Worm (Caenorhabditis elegans) whole organism, late embryonic: ENCODE results near the gene T04G9.4.

Experiments
- ceh-24 ChIP-seq: sonication (generic microtip); optimal IDR thresholded peaks from 2 replicates; lab custom pipeline; 2016; ENCODE audit warnings: mild to moderate bottlenecking, missing genetic modification characterization, missing compliant biosample characterization
- ceh-9 ChIP-seq: sonication (generic microtip); optimal IDR thresholded peaks from 2 replicates; lab custom pipeline; 2016; ENCODE audit warnings: mild to moderate bottlenecking, missing genetic modification characterization, inconsistent platforms, missing compliant biosample characterization
- che-1 ChIP-seq: sonication (generic microtip); optimal IDR thresholded peaks from 2 replicates; lab custom pipeline; 2016; ENCODE audit warnings: mild to moderate bottlenecking, missing genetic modification characterization, missing compliant biosample characterization
- fkh-10 ChIP-seq: fragments of 150-350 bp; optimal IDR thresholded peaks from 2 replicates; lab custom pipeline; 2014; ENCODE audit warnings: missing biosample characterization, missing genetic modification reagents, missing genetic modification characterization
- hlh-6 ChIP-seq: sonication (generic microtip); optimal IDR thresholded peaks from 2 replicates; lab custom pipeline; 2016; ENCODE audit warnings: missing genotype, missing genetic modification characterization, missing compliant biosample characterization
- hlh-8 ChIP-seq: sonication (generic microtip); optimal IDR thresholded peaks from 2 replicates; lab custom pipeline; 2016; ENCODE audit warnings: missing genotype, missing genetic modification characterization, missing compliant biosample characterization
- lin-11 ChIP-seq: fragments of 200-800 bp; sonication (Bioruptor generic); optimal IDR thresholded peaks from 2 replicates; lab custom pipeline; 2018; ENCODE audit warnings: mild to moderate bottlenecking, missing genetic modification characterization, missing compliant biosample characterization
- ttx-3 ChIP-seq: sonication (generic microtip); optimal IDR thresholded peaks from 2 replicates; lab custom pipeline; 2016; ENCODE audit warnings: missing genetic modification reagents, missing genetic modification characterization, missing compliant biosample characterization

- TF ChIP-seq che-1 (tag; lab: Kevin White, UChicago) (no peak), lin-11 (tag; lab: Kevin White, UChicago) (no peak), ceh-24 (no peak), ttx-3 (tag; lab: Kevin White, UChicago) (no peak), fkh-10 (GFP tag; lab: Kevin White, UChicago) (no peak), hlh-6 (no peak), hlh-8 (tag; lab: Kevin White, UChicago) (no peak), ceh-9 (no peak)
These were observed 45.7 kb downstream of the T04G9.4 start for ce11 chrX:817984-818383.
